Fruit fly (Drosophila melanogaster) whole organism, embryonic: ENCODE measurements around the gene CG16717.

Experiments
- Adf1 ChIP-seq: fragments of 200-800 bp; sonication (Bioruptor generic); IDR thresholded peaks from 2 replicates; pipeline ENCODE4 v1.3.6; 2022; ENCODE audit warnings: missing biosample characterization, missing genetic modification characterization
- Bdp1 ChIP-seq: fragments of 200-800 bp; sonication (Bioruptor generic); optimal IDR thresholded peaks from 3 replicates; lab custom pipeline; 2016; ENCODE audit warnings: missing biosample characterization, missing genetic modification characterization
- BtbVII ChIP-seq: fragments of 200-800 bp; sonication (Bioruptor generic); optimal IDR thresholded peaks from 3 replicates; lab custom pipeline; 2017; ENCODE audit warnings: missing biosample characterization, mild to moderate bottlenecking, missing genetic modification characterization
- C15 ChIP-seq: fragments of 200-800 bp; sonication (Bioruptor generic); IDR thresholded peaks from 3 replicates; pipeline ENCODE4 v1.3.6; 2022; ENCODE audit warnings: missing biosample characterization, missing genetic modification characterization
- CG10209 ChIP-seq: fragments of 200-800 bp; sonication (Bioruptor generic); optimal IDR thresholded peaks from 3 replicates; lab custom pipeline; 2017; ENCODE audit warnings: missing biosample characterization, mild to moderate bottlenecking, missing genetic modification characterization, missing genetic modification reagents
- CG10654 ChIP-seq: fragments of 200-800 bp; sonication (Bioruptor generic); optimal IDR thresholded peaks from 2 replicates; lab custom pipeline; 2016; ENCODE audit warnings: missing biosample characterization, missing genetic modification characterization
- CG10959 ChIP-seq: fragments of 200-800 bp; sonication (Bioruptor generic); IDR thresholded peaks from 2 replicates; pipeline ENCODE4 v1.3.6; 2022; ENCODE audit warnings: missing biosample characterization, missing genetic modification characterization
- CG11560 ChIP-seq: fragments of 200-800 bp; sonication (Bioruptor generic); IDR thresholded peaks from 3 replicates; pipeline ENCODE4 v1.3.6; 2022; ENCODE audit warnings: missing biosample characterization, missing genetic modification characterization
- CG11723 ChIP-seq: fragments of 200-800 bp; sonication (Bioruptor generic); optimal IDR thresholded peaks from 2 replicates; lab custom pipeline; 2017; ENCODE audit warnings: missing biosample characterization, mild to moderate bottlenecking, missing genetic modification characterization
- CG12071 ChIP-seq: fragments of 200-800 bp; sonication (Bioruptor generic); optimal IDR thresholded peaks from 3 replicates; lab custom pipeline; 2018; ENCODE audit warnings: missing biosample characterization, mild to moderate bottlenecking, missing genetic modification characterization
- CG12744 ChIP-seq: fragments of 200-800 bp; sonication (Bioruptor generic); optimal IDR thresholded peaks from 2 replicates; lab custom pipeline; 2016; ENCODE audit warnings: missing biosample characterization, missing genetic modification characterization
- CG13123 ChIP-seq: fragments of 200-800 bp; sonication (Bioruptor generic); optimal IDR thresholded peaks from 2 replicates; lab custom pipeline; 2016; ENCODE audit warnings: missing biosample characterization, missing genetic modification characterization
- CG13775 ChIP-seq: fragments of 200-800 bp; sonication (Bioruptor generic); optimal IDR thresholded peaks from 3 replicates; lab custom pipeline; 2017; ENCODE audit warnings: missing biosample characterization, mild to moderate bottlenecking, missing genetic modification characterization
- CG14860 ChIP-seq: fragments of 200-800 bp; sonication (Bioruptor generic); IDR thresholded peaks from 3 replicates; pipeline ENCODE4 v1.3.6; 2022; ENCODE audit warnings: missing biosample characterization, missing genetic modification characterization; ENCODE audit not compliant: partially characterized antibody
- CG15011 ChIP-seq: fragments of 200-800 bp; sonication (Bioruptor generic); optimal IDR thresholded peaks from 3 replicates; lab custom pipeline; 2018; ENCODE audit warnings: missing biosample characterization, mild to moderate bottlenecking, missing genetic modification characterization
- CG15479 ChIP-seq: fragments of 200-800 bp; sonication (Bioruptor generic); optimal IDR thresholded peaks from 3 replicates; lab custom pipeline; 2019; ENCODE audit warnings: missing biosample characterization, mild to moderate bottlenecking, missing genetic modification characterization, moderate library complexity
- CG18011 ChIP-seq: fragments of 200-800 bp; sonication (Bioruptor generic); optimal IDR thresholded peaks from 2 replicates; lab custom pipeline; 2017; ENCODE audit warnings: missing biosample characterization, missing genetic modification characterization, mild to moderate bottlenecking, moderate library complexity, missing genotype
- CG31224 ChIP-seq: fragments of 200-800 bp; sonication (Bioruptor generic); IDR thresholded peaks from 2 replicates; pipeline ENCODE4 v1.3.6; 2022; ENCODE audit warnings: missing biosample characterization, missing genetic modification characterization
- CG31441 ChIP-seq: fragments of 200-800 bp; sonication (Bioruptor generic); IDR thresholded peaks from 2 replicates; pipeline ENCODE4 v1.3.6; 2022; ENCODE audit warnings: missing biosample characterization, missing genetic modification characterization
- CG33557 ChIP-seq: fragments of 200-800 bp; sonication (Bioruptor generic); optimal IDR thresholded peaks from 2 replicates; lab custom pipeline; 2019; ENCODE audit warnings: missing biosample characterization, mild to moderate bottlenecking, missing genetic modification characterization, moderate library complexity
- CG4424 ChIP-seq: fragments of 200-800 bp; sonication (Bioruptor generic); optimal IDR thresholded peaks from 3 replicates; lab custom pipeline; 2016; ENCODE audit warnings: missing biosample characterization, missing genetic modification characterization
- CG6254 ChIP-seq: fragments of 200-800 bp; sonication (Bioruptor generic); optimal IDR thresholded peaks from 3 replicates; lab custom pipeline; 2017; ENCODE audit warnings: mild to moderate bottlenecking, missing biosample characterization, missing genetic modification reagents, missing genetic modification characterization
- CG8359 ChIP-seq: fragments of 200-800 bp; sonication (Bioruptor generic); optimal IDR thresholded peaks from 2 replicates; lab custom pipeline; 2017; ENCODE audit warnings: missing biosample characterization, mild to moderate bottlenecking, missing genetic modification characterization, borderline replicate concordance
- CG8944 ChIP-seq: fragments of 200-800 bp; sonication (Bioruptor generic); optimal IDR thresholded peaks from 3 replicates; lab custom pipeline; 2016; ENCODE audit warnings: missing biosample characterization, missing genetic modification characterization
- CkIIα-i1 ChIP-seq: fragments of 200-800 bp; sonication (Bioruptor generic); IDR thresholded peaks from 2 replicates; pipeline ENCODE4 v1.3.6; 2022; ENCODE audit warnings: missing biosample characterization, missing genetic modification characterization
- D ChIP-seq, 2 experiments: fragments of 200-800 bp in 1 of 2; fragments of >200 bp in 1 of 2; sonication (Bioruptor generic) in 1 of 2; optimal IDR thresholded peaks; 2 replicates in 1 of 2; 3 replicates in 1 of 2; lab custom pipeline; 2017; ENCODE audit warnings: mild to moderate bottlenecking in 1 of 2, missing biosample characterization in 1 of 2, missing genetic modification characterization in 1 of 2, missing genetic modification reagents in 1 of 2
- Drgx ChIP-seq: fragments of 200-800 bp; sonication (Bioruptor generic); IDR thresholded peaks from 2 replicates; pipeline ENCODE4 v1.3.6; 2022; ENCODE audit warnings: missing biosample characterization, missing genetic modification characterization
- E2f1 ChIP-seq: fragments of 200-800 bp; sonication (Bioruptor generic); IDR thresholded peaks from 2 replicates; pipeline ENCODE4 v1.3.6; 2022; ENCODE audit warnings: missing biosample characterization, missing genetic modification characterization
- Lpt ChIP-seq: fragments of >200 bp; optimal IDR thresholded peaks from 2 replicates; lab custom pipeline; 2018; ENCODE audit warnings: missing biosample characterization, missing genetic modification characterization
- MESR4 ChIP-seq: fragments of 200-800 bp; sonication (Bioruptor generic); optimal IDR thresholded peaks from 2 replicates; lab custom pipeline; 2018; ENCODE audit warnings: missing biosample characterization, mild to moderate bottlenecking, missing genetic modification characterization, moderate library complexity
- Mes4 ChIP-seq: fragments of 200-800 bp; sonication (Bioruptor generic); optimal IDR thresholded peaks from 2 replicates; lab custom pipeline; 2016; ENCODE audit warnings: missing biosample characterization, missing genetic modification characterization
- Xrp1 ChIP-seq: fragments of 200-800 bp; sonication (Bioruptor generic); IDR thresholded peaks from 2 replicates; pipeline ENCODE4 v1.3.6; 2022; ENCODE audit warnings: missing biosample characterization, missing genetic modification characterization
- chm ChIP-seq: fragments of 200-800 bp; sonication (Bioruptor generic); IDR thresholded peaks from 2 replicates; pipeline ENCODE4 v1.3.6; 2022; ENCODE audit warnings: missing biosample characterization, missing genetic modification characterization
- ci ChIP-seq: fragments of 200-800 bp; sonication (Bioruptor generic); IDR thresholded peaks from 3 replicates; pipeline ENCODE4 v1.3.6; 2022; ENCODE audit warnings: missing biosample characterization, missing genetic modification characterization
- fd3F ChIP-seq: fragments of 200-800 bp; sonication (Bioruptor generic); optimal IDR thresholded peaks from 2 replicates; lab custom pipeline; 2018; ENCODE audit warnings: missing biosample characterization, mild to moderate bottlenecking, missing genetic modification characterization, moderate library complexity
- gcm2 ChIP-seq: fragments of 200-800 bp; sonication (Bioruptor generic); optimal IDR thresholded peaks from 2 replicates; lab custom pipeline; 2016; ENCODE audit warnings: missing biosample characterization, missing genetic modification characterization
- grau ChIP-seq: fragments of 200-800 bp; optimal IDR thresholded peaks from 3 replicates; lab custom pipeline; 2019; ENCODE audit warnings: missing biosample characterization, mild to moderate bottlenecking, missing genetic modification characterization, moderate library complexity
- kah ChIP-seq: fragments of 200-800 bp; sonication (Bioruptor generic); optimal IDR thresholded peaks from 2 replicates; lab custom pipeline; 2018; ENCODE audit warnings: missing biosample characterization, mild to moderate bottlenecking, missing genetic modification characterization
- lab ChIP-seq: fragments of 200-800 bp; sonication (Bioruptor generic); optimal IDR thresholded peaks from 3 replicates; lab custom pipeline; 2017; ENCODE audit warnings: missing biosample characterization, missing genetic modification characterization, mild to moderate bottlenecking, moderate library complexity, missing genetic modification reagents
- nerfin-1 ChIP-seq: fragments of 200-800 bp; sonication (Bioruptor generic); optimal IDR thresholded peaks from 3 replicates; lab custom pipeline; 2019; ENCODE audit warnings: missing biosample characterization, mild to moderate bottlenecking, missing genetic modification characterization, moderate library complexity
- odd ChIP-seq: fragments of 200-800 bp; sonication (Bioruptor generic); optimal IDR thresholded peaks from 2 replicates; lab custom pipeline; 2017; ENCODE audit warnings: missing biosample characterization, mild to moderate bottlenecking, missing genetic modification characterization
- pfk ChIP-seq: fragments of 200-800 bp; sonication (Bioruptor generic); optimal IDR thresholded peaks from 2 replicates; lab custom pipeline; 2018; ENCODE audit warnings: missing biosample characterization, mild to moderate bottlenecking, missing genetic modification characterization, moderate library complexity
- salm ChIP-seq: fragments of 200-800 bp; sonication (Bioruptor generic); optimal IDR thresholded peaks from 2 replicates; lab custom pipeline; 2018; ENCODE audit warnings: missing biosample characterization, mild to moderate bottlenecking, missing genetic modification characterization
- so ChIP-seq: fragments of 200-800 bp; sonication (Bioruptor generic); IDR thresholded peaks from 3 replicates; pipeline ENCODE4 v1.3.6; 2022; ENCODE audit warnings: missing biosample characterization, missing genetic modification characterization
- trem ChIP-seq: fragments of 200-800 bp; optimal IDR thresholded peaks from 3 replicates; lab custom pipeline; 2019; ENCODE audit warnings: missing biosample characterization, mild to moderate bottlenecking, missing genetic modification characterization, moderate library complexity
- usp ChIP-seq: fragments of >200 bp; optimal IDR thresholded peaks from 2 replicates; lab custom pipeline; 2017; ENCODE audit warnings: missing biosample characterization, missing genetic modification characterization
- wek ChIP-seq: fragments of 200-800 bp; sonication (Bioruptor generic); optimal IDR thresholded peaks from 3 replicates; lab custom pipeline; 2018; ENCODE audit warnings: missing biosample characterization, mild to moderate bottlenecking, missing genetic modification characterization, moderate library complexity
- wor ChIP-seq: fragments of 200-800 bp; sonication (Bioruptor generic); IDR thresholded peaks from 2 replicates; pipeline ENCODE4 v1.3.6; 2022; ENCODE audit warnings: missing biosample characterization, missing genetic modification characterization
- zen2 ChIP-seq: fragments of 200-800 bp; sonication (Bioruptor generic); IDR thresholded peaks from 3 replicates; pipeline ENCODE4 v1.3.6; 2022; ENCODE audit warnings: missing biosample characterization, missing genetic modification characterization; ENCODE audit not compliant: partially characterized antibody

CG16717 gene

dm6 chr3L:9692892-9693551 lies 14.0 kb downstream of the CG16717 start (continued):
- TF ChIP-seq E2f1 (GFP tag; lab: Robert Waterston, UW) (peak; percentile 82), BtbVII (GFP tag; lab: Kevin White, UChicago) (peak; percentile 96), Drgx (GFP tag; lab: Robert Waterston, UW) (peak; percentile 83), CG15479 (GFP tag; lab: Kevin White, UChicago) (no peak), trem (tag; lab: Kevin White, UChicago) (peak; percentile 78), CG10209 (peak; percentile 97), gcm2 (GFP tag; lab: Kevin White, UChicago) (peak; percentile 91), CG10959 (peak; percentile 74; the same call in 1 of the 2 replicates), wor (GFP tag; lab: Robert Waterston, UW) (peak; percentile 89), CG8944 (GFP tag; lab: Kevin White, UChicago) (peak; percentile 96), Adf1 (no peak), ci (GFP tag; lab: Robert Waterston, UW) (peak; percentile 84), CG12071 (GFP tag; lab: Kevin White, UChicago) (peak; percentile 81), kah (GFP tag; lab: Kevin White, UChicago) (no peak), fd3F (GFP tag; lab: Kevin White, UChicago) (peak; percentile 93), CG10654 (GFP tag; lab: Kevin White, UChicago) (peak; percentile 92), CG18011 (GFP tag; lab: Kevin White, UChicago) (peak; percentile 85), so (peak; percentile 86; the same call in 2 of the 3 replicates), lab (GFP tag; lab: Kevin White, UChicago) (peak; percentile 97), MESR4 (no peak), grau (peak; percentile 96), CG31441 (GFP tag; lab: Robert Waterston, UW) (peak; percentile 90), CG13775 (GFP tag; lab: Kevin White, UChicago) (peak; percentile 97), chm (GFP tag; lab: Robert Waterston, UW) (peak; percentile 68; the same call in 1 of the 2 replicates), CG14860 (GFP tag; lab: Robert Waterston, UW) (no peak), CG4424 (GFP tag; lab: Kevin White, UChicago) (peak; percentile 97), odd (peak; percentile 95), pfk (GFP tag; lab: Kevin White, UChicago) (no peak), CG11723 (GFP tag; lab: Kevin White, UChicago) (peak; percentile 95), nerfin-1 (tag; lab: Kevin White, UChicago) (peak; percentile 91), D (optimal IDR thresholded peaks at IDR 0.05; lab: Kevin White, UChicago) (no peak), D (GFP tag; optimal IDR thresholded peaks at IDR 0.05; lab: Kevin White, UChicago) (peak; percentile 97), CG33557 (peak; percentile 91), Lpt (GFP tag; lab: Kevin White, UChicago) (no peak), zen2 (GFP tag; lab: Robert Waterston, UW) (no peak), CG15011 (peak; percentile 95), CG6254 (GFP tag; lab: Kevin White, UChicago) (peak; percentile 83), CG31224 (GFP tag; lab: Robert Waterston, UW) (peak; percentile 81), CG8359 (GFP tag; lab: Kevin White, UChicago) (peak; percentile 86), Bdp1 (GFP tag; lab: Kevin White, UChicago) (peak; percentile 90), Xrp1 (GFP tag; lab: Robert Waterston, UW) (peak; percentile 89), salm (tag; lab: Kevin White, UChicago) (peak; percentile 81), CG12744 (GFP tag; lab: Kevin White, UChicago) (peak; percentile 93), CG11560 (tag; lab: Robert Waterston, UW) (peak; percentile 78), C15 (GFP tag; lab: Robert Waterston, UW) (peak; percentile 69; the same call in 1 of the 3 replicates), wek (GFP tag; lab: Kevin White, UChicago) (no peak), Mes4 (peak; percentile 95), usp (GFP tag; lab: Kevin White, UChicago) (no peak), CG13123 (GFP tag; lab: Kevin White, UChicago) (peak; percentile 82), CkIIα-i1 (0 out of 2 replicates have a peak, but pooled peaks have one; percentile 27)
